Fruit fly (Drosophila melanogaster) whole organism, prepupa: Measurements from ENCODE around the gene Pgant8.

Experiments used
- Blimp-1 ChIP-seq: fragments of 200-800 bp; sonication (Bioruptor generic); optimal IDR thresholded peaks from 3 replicates; lab custom pipeline; 2017; ENCODE audit warnings: missing biosample characterization, missing genetic modification characterization, mild to moderate bottlenecking, moderate library complexity, missing genetic modification reagents
- CG10631 ChIP-seq: fragments of 200-800 bp; sonication (Bioruptor generic); optimal IDR thresholded peaks from 2 replicates; lab custom pipeline; 2016; ENCODE audit warnings: missing biosample characterization, missing genetic modification characterization
- CG11294 ChIP-seq: fragments of 200-800 bp; sonication (Bioruptor generic); IDR thresholded peaks from 2 replicates; pipeline ENCODE4 v1.3.6; 2022; ENCODE audit warnings: missing biosample characterization, missing genetic modification characterization
- CG11762 ChIP-seq: fragments of 200-800 bp; sonication (Bioruptor generic); optimal IDR thresholded peaks from 3 replicates; lab custom pipeline; 2016; ENCODE audit warnings: missing biosample characterization, missing genetic modification characterization; ENCODE audit not compliant: insufficient read depth
- CG15336 ChIP-seq: fragments of 200-800 bp; sonication (Bioruptor generic); IDR thresholded peaks from 2 replicates; pipeline ENCODE4 v1.3.6; 2022; ENCODE audit warnings: missing biosample characterization, missing genetic modification characterization
- CG31627 ChIP-seq: fragments of 200-800 bp; sonication (Bioruptor generic); optimal IDR thresholded peaks from 3 replicates; lab custom pipeline; 2016; ENCODE audit warnings: missing biosample characterization, missing genetic modification characterization
- CG32006 ChIP-seq: fragments of 200-800 bp; sonication (Bioruptor generic); optimal IDR thresholded peaks from 3 replicates; lab custom pipeline; 2017; ENCODE audit warnings: missing biosample characterization, mild to moderate bottlenecking, missing genetic modification characterization
- CG34406 ChIP-seq: fragments of 200-800 bp; sonication (Bioruptor generic); optimal IDR thresholded peaks from 3 replicates; lab custom pipeline; 2016; ENCODE audit warnings: missing biosample characterization, missing genetic modification characterization
- CG3919 ChIP-seq: fragments of 200-800 bp; sonication (Bioruptor generic); optimal IDR thresholded peaks from 3 replicates; lab custom pipeline; 2016; ENCODE audit warnings: missing biosample characterization, missing genetic modification characterization
- CG4318 ChIP-seq: fragments of 200-800 bp; sonication (Bioruptor generic); optimal IDR thresholded peaks from 3 replicates; lab custom pipeline; 2017; ENCODE audit warnings: missing biosample characterization, mild to moderate bottlenecking, missing genetic modification characterization
- CG6276 ChIP-seq: fragments of 200-800 bp; sonication (Bioruptor generic); optimal IDR thresholded peaks from 2 replicates; lab custom pipeline; 2017; ENCODE audit warnings: missing biosample characterization, mild to moderate bottlenecking, missing genetic modification characterization
- CG6808 ChIP-seq: fragments of 200-800 bp; sonication (Bioruptor generic); optimal IDR thresholded peaks from 3 replicates; lab custom pipeline; 2017; ENCODE audit warnings: missing biosample characterization, missing genetic modification characterization, mild to moderate bottlenecking, moderate library complexity, missing genetic modification reagents
- CG6854 ChIP-seq: fragments of 200-800 bp; sonication (Bioruptor generic); optimal IDR thresholded peaks from 2 replicates; lab custom pipeline; 2017; ENCODE audit warnings: missing biosample characterization, mild to moderate bottlenecking, missing genetic modification characterization
- CG7368 ChIP-seq: fragments of 200-800 bp; sonication (Bioruptor generic); optimal IDR thresholded peaks from 3 replicates; lab custom pipeline; 2016; ENCODE audit warnings: missing biosample characterization, missing genetic modification characterization
- CG8119 ChIP-seq: fragments of 200-800 bp; sonication (Bioruptor generic); IDR thresholded peaks from 3 replicates; pipeline ENCODE4 v1.3.6; 2022; ENCODE audit warnings: missing biosample characterization, missing genetic modification characterization
- CG8319 ChIP-seq: fragments of 200-800 bp; sonication (Bioruptor generic); optimal IDR thresholded peaks from 3 replicates; lab custom pipeline; 2016; ENCODE audit warnings: missing biosample characterization, missing genetic modification characterization
- CG9139 ChIP-seq: fragments of 200-800 bp; sonication (Bioruptor generic); optimal IDR thresholded peaks from 3 replicates; lab custom pipeline; 2017; ENCODE audit warnings: missing biosample characterization, mild to moderate bottlenecking, missing genetic modification characterization
- Eip75B ChIP-seq: fragments of 200-800 bp; sonication (Bioruptor generic); optimal IDR thresholded peaks from 3 replicates; lab custom pipeline; 2016; ENCODE audit warnings: missing biosample characterization, missing genetic modification characterization
- Eip78C ChIP-seq: fragments of 200-800 bp; sonication (Bioruptor generic); peaks from one replicate; lab custom pipeline; 2016; ENCODE audit warnings: missing biosample characterization, missing genetic modification characterization
- Eip93F ChIP-seq: fragments of 200-800 bp; sonication (Bioruptor generic); optimal IDR thresholded peaks from 2 replicates; lab custom pipeline; 2016; ENCODE audit warnings: missing biosample characterization, mild to moderate bottlenecking, missing genetic modification characterization
- Ets21C ChIP-seq: fragments of 200-800 bp; sonication (Bioruptor generic); optimal IDR thresholded peaks from 3 replicates; lab custom pipeline; 2016; ENCODE audit warnings: missing biosample characterization, missing genetic modification characterization
- Gug ChIP-seq: fragments of 200-800 bp; sonication (Bioruptor generic); IDR thresholded peaks from 2 replicates; pipeline ENCODE4 v1.3.6; 2022; ENCODE audit warnings: missing biosample characterization, missing genetic modification characterization
- Hr39 ChIP-seq: fragments of 200-800 bp; sonication (Bioruptor generic); optimal IDR thresholded peaks from 2 replicates; lab custom pipeline; 2016; ENCODE audit warnings: missing biosample characterization, missing genetic modification characterization
- Hr4 ChIP-seq: fragments of 200-800 bp; sonication (Bioruptor generic); optimal IDR thresholded peaks from 3 replicates; lab custom pipeline; 2016; ENCODE audit warnings: missing biosample characterization, missing genetic modification characterization
- Lpt ChIP-seq: fragments of 200-800 bp; sonication (Bioruptor generic); optimal IDR thresholded peaks from 3 replicates; lab custom pipeline; 2016; ENCODE audit warnings: missing biosample characterization, missing genetic modification characterization
- Met ChIP-seq: fragments of 200-800 bp; sonication (Bioruptor generic); optimal IDR thresholded peaks from 3 replicates; lab custom pipeline; 2016; ENCODE audit warnings: missing biosample characterization, missing genetic modification characterization
- OdsH ChIP-seq: fragments of 200-800 bp; sonication (Bioruptor generic); optimal IDR thresholded peaks from 3 replicates; lab custom pipeline; 2016; ENCODE audit warnings: missing biosample characterization, missing genetic modification characterization
- Sox102F ChIP-seq: fragments of 200-800 bp; sonication (Bioruptor generic); optimal IDR thresholded peaks from 2 replicates; lab custom pipeline; 2016; ENCODE audit warnings: missing biosample characterization, mild to moderate bottlenecking, missing genetic modification characterization
- Sox14 ChIP-seq: fragments of 200-800 bp; sonication (Bioruptor generic); optimal IDR thresholded peaks from 3 replicates; lab custom pipeline; 2016; ENCODE audit warnings: missing biosample characterization, missing genetic modification characterization
- achi ChIP-seq: fragments of 200-800 bp; sonication (Bioruptor generic); optimal IDR thresholded peaks from 3 replicates; lab custom pipeline; 2016; ENCODE audit warnings: missing biosample characterization, missing genetic modification characterization
- acj6 ChIP-seq: fragments of 200-800 bp; sonication (Bioruptor generic); optimal IDR thresholded peaks from 3 replicates; lab custom pipeline; 2016; ENCODE audit warnings: missing biosample characterization, missing genetic modification characterization
- cyc ChIP-seq: fragments of 200-800 bp; sonication (Bioruptor generic); optimal IDR thresholded peaks from 3 replicates; lab custom pipeline; 2016; ENCODE audit warnings: missing biosample characterization, missing genetic modification characterization
- dac ChIP-seq: fragments of 200-800 bp; sonication (Bioruptor generic); optimal IDR thresholded peaks from 2 replicates; lab custom pipeline; 2017; ENCODE audit warnings: missing biosample characterization, mild to moderate bottlenecking, missing genetic modification characterization
- dsx ChIP-seq: fragments of 200-800 bp; optimal IDR thresholded peaks from 3 replicates; lab custom pipeline; 2019; ENCODE audit warnings: missing biosample characterization, mild to moderate bottlenecking, missing genetic modification characterization, moderate library complexity; ENCODE audit not compliant: poor library complexity, severe bottlenecking
- eg ChIP-seq: fragments of 200-800 bp; sonication (Bioruptor generic); IDR thresholded peaks from 3 replicates; pipeline ENCODE4 v1.3.6; 2022; ENCODE audit warnings: missing biosample characterization, missing genetic modification characterization
- esn ChIP-seq: fragments of 200-800 bp; sonication (Bioruptor generic); optimal IDR thresholded peaks from 2 replicates; lab custom pipeline; 2016; ENCODE audit warnings: missing biosample characterization, mild to moderate bottlenecking, missing genetic modification characterization, moderate library complexity
- fd59A ChIP-seq: fragments of 200-800 bp; sonication (Bioruptor generic); optimal IDR thresholded peaks from 2 replicates; lab custom pipeline; 2017; ENCODE audit warnings: missing biosample characterization, mild to moderate bottlenecking, missing genetic modification characterization, missing genetic modification reagents
- fd85E ChIP-seq: fragments of 200-800 bp; sonication (Bioruptor generic); optimal IDR thresholded peaks from 3 replicates; lab custom pipeline; 2016; ENCODE audit warnings: missing biosample characterization, missing genetic modification characterization
- fkh ChIP-seq: fragments of 200-800 bp; sonication (Bioruptor generic); optimal IDR thresholded peaks from 3 replicates; lab custom pipeline; 2017; ENCODE audit warnings: missing biosample characterization, mild to moderate bottlenecking, missing genetic modification characterization, moderate library complexity
- lz ChIP-seq: fragments of 200-800 bp; sonication (Bioruptor generic); optimal IDR thresholded peaks from 3 replicates; lab custom pipeline; 2016; ENCODE audit warnings: missing biosample characterization, missing genetic modification characterization
- net ChIP-seq: fragments of 200-800 bp; sonication (Bioruptor generic); optimal IDR thresholded peaks from 3 replicates; lab custom pipeline; 2016; ENCODE audit warnings: missing biosample characterization, missing genetic modification characterization
- pdm3 ChIP-seq: fragments of 200-800 bp; sonication (Bioruptor generic); optimal IDR thresholded peaks from 3 replicates; lab custom pipeline; 2016; ENCODE audit warnings: missing biosample characterization, missing genetic modification characterization
- salr ChIP-seq, 2 experiments: fragments of 200-800 bp; sonication (Bioruptor generic); optimal IDR thresholded peaks; 3 replicates each; lab custom pipeline; 2016 to 2018; ENCODE audit warnings: missing biosample characterization in 2 of 2, missing genetic modification characterization in 2 of 2, mild to moderate bottlenecking in 1 of 2
- ss ChIP-seq, 2 experiments: fragments of 200-800 bp; sonication (Bioruptor generic); optimal IDR thresholded peaks; 2 replicates in 1 of 2; 3 replicates in 1 of 2; lab custom pipeline; 2017 to 2018; ENCODE audit warnings: mild to moderate bottlenecking in 2 of 2, missing biosample characterization in 2 of 2, missing genetic modification characterization in 2 of 2, moderate library complexity in 1 of 2
- svp ChIP-seq: fragments of 200-800 bp; sonication (Bioruptor generic); peaks from one replicate; lab custom pipeline; 2016; ENCODE audit warnings: missing biosample characterization, missing genetic modification characterization
- topi ChIP-seq: fragments of 200-800 bp; sonication (Bioruptor generic); optimal IDR thresholded peaks from 3 replicates; lab custom pipeline; 2016; ENCODE audit warnings: missing biosample characterization, missing genetic modification characterization
- vri ChIP-seq: fragments of 200-800 bp; sonication (Bioruptor generic); optimal IDR thresholded peaks from 3 replicates; lab custom pipeline; 2016; ENCODE audit warnings: missing biosample characterization, mild to moderate bottlenecking, missing genetic modification characterization

The Pgant8 gene

DNA sequence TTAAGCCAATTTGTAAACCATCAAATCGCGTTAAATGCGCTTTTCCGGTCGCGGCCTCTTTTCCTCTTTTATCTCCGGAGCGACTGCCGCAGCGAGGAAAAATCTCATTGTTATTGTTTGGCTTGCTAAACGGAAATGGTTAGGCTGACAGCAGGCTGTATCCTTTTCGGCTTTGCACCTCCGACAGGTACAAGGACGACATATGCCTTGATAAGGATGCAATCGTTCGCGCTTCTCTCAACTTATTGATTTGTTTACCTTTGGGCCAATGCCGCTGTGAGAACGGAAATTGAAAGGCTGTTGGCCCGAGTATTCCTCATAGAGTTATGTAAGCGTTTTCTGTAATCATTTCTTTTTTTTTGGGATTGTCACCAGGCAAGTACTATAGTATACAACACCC is 45.1 kb upstream of the Pgant8 start:
- no peak for TF ChIP-seq Hr4 (GFP tag; lab: Kevin White, UChicago)
- no peak for TF ChIP-seq CG34406 (GFP tag; lab: Kevin White, UChicago)
- no peak for TF ChIP-seq Blimp-1 (GFP tag; lab: Kevin White, UChicago)
- TF ChIP-seq CG10631 (GFP tag; lab: Kevin White, UChicago), result no peak
- TF ChIP-seq CG4318, result no peak
- no peak for TF ChIP-seq CG15336 (GFP tag; lab: Robert Waterston, UW)
- TF ChIP-seq Sox14 (GFP tag; lab: Kevin White, UChicago), result no peak
- TF ChIP-seq Eip93F (GFP tag; lab: Kevin White, UChicago), result no peak
- no peak for TF ChIP-seq fd59A (GFP tag; lab: Kevin White, UChicago)
- TF ChIP-seq fd85E, result no peak
- no peak for TF ChIP-seq net (GFP tag; lab: Kevin White, UChicago)
- TF ChIP-seq CG11294 (GFP tag; lab: Robert Waterston, UW), result no peak

dm6 chr3L:15639978-15640377 is 43.7 kb upstream of the Pgant8 start:
- TF ChIP-seq Met (peak; percentile 2), CG8119 (GFP tag; lab: Robert Waterston, UW) (0 out of 3 replicates have a peak, but pooled peaks have one; percentile 17), esn (peak; percentile 12), Hr4 (GFP tag; lab: Kevin White, UChicago) (no peak), CG10631 (GFP tag; lab: Kevin White, UChicago) (no peak), lz (GFP tag; lab: Kevin White, UChicago) (peak; percentile 7), CG31627 (peak; percentile 4), fd85E (no peak), Sox14 (GFP tag; lab: Kevin White, UChicago) (no peak), svp (GFP tag; lab: Kevin White, UChicago) (peak; percentile 39), Gug (GFP tag; lab: Robert Waterston, UW) (no peak), CG32006 (GFP tag; lab: Kevin White, UChicago) (no peak)

dm6 chr3L:15641590-15642019 is 42.1 kb upstream of the Pgant8 start:
- TF ChIP-seq ss (GFP tag; optimal IDR thresholded peaks at IDR 0.05; lab: Kevin White, UChicago), result peak in 1 of 2 experiments; percentile 51
- TF ChIP-seq dsx (GFP tag; lab: Kevin White, UChicago), result peak; percentile 17
- peak; percentile 53 for TF ChIP-seq cyc (GFP tag; lab: Kevin White, UChicago)
- TF ChIP-seq eg, result no peak
- peak; percentile 32 for TF ChIP-seq Lpt (GFP tag; lab: Kevin White, UChicago)
- peak; percentile 43 for TF ChIP-seq CG11762 (GFP tag; lab: Kevin White, UChicago)
- no peak for TF ChIP-seq CG9139 (GFP tag; lab: Kevin White, UChicago)
- TF ChIP-seq CG6854 (GFP tag; lab: Kevin White, UChicago), result no peak
- no peak for TF ChIP-seq achi (GFP tag; lab: Kevin White, UChicago)
- peak; percentile 31 for TF ChIP-seq acj6
- TF ChIP-seq fd59A (GFP tag; lab: Kevin White, UChicago), result peak; percentile 33
- peak; percentile 75 for TF ChIP-seq Eip78C (GFP tag; lab: Kevin White, UChicago)
- TF ChIP-seq pdm3 (GFP tag; lab: Kevin White, UChicago), result peak; percentile 44
- TF ChIP-seq Eip75B (GFP tag; lab: Kevin White, UChicago), result peak; percentile 52
- TF ChIP-seq CG32006 (GFP tag; lab: Kevin White, UChicago), result peak; percentile 51
- peak; percentile 5 for TF ChIP-seq net (GFP tag; lab: Kevin White, UChicago)
- TF ChIP-seq Blimp-1 (GFP tag; lab: Kevin White, UChicago), result peak; percentile 49
- TF ChIP-seq Hr4 (GFP tag; lab: Kevin White, UChicago), result no peak
- no peak for TF ChIP-seq vri (GFP tag; lab: Kevin White, UChicago)
- TF ChIP-seq salr (GFP tag; optimal IDR thresholded peaks at IDR 0.05; lab: Kevin White, UChicago), result peak in 1 of 2 experiments; percentile 20
- no peak for TF ChIP-seq CG6276
- TF ChIP-seq CG3919 (GFP tag; lab: Kevin White, UChicago), result peak; percentile 63
- TF ChIP-seq CG7368 (GFP tag; lab: Kevin White, UChicago), result peak; percentile 0
- TF ChIP-seq Hr39 (GFP tag; lab: Kevin White, UChicago), result peak; percentile 18
- peak; percentile 64 for TF ChIP-seq topi
- peak; percentile 34 for TF ChIP-seq OdsH (GFP tag; lab: Kevin White, UChicago)
- peak; percentile 29 for TF ChIP-seq dac
- peak; percentile 29 for TF ChIP-seq CG6808 (GFP tag; lab: Kevin White, UChicago)
- peak; percentile 37 for TF ChIP-seq CG8319
- peak; percentile 53 for TF ChIP-seq Sox102F (GFP tag; lab: Kevin White, UChicago)
- peak; percentile 27 for TF ChIP-seq lz (GFP tag; lab: Kevin White, UChicago)
- TF ChIP-seq Met, result peak; percentile 65
- peak; percentile 3 for TF ChIP-seq Ets21C
- no peak for TF ChIP-seq CG11294 (GFP tag; lab: Robert Waterston, UW)
- no peak for TF ChIP-seq fkh (GFP tag; lab: Kevin White, UChicago)
- TF ChIP-seq fd85E, result no peak
